Worm (Caenorhabditis elegans) whole organism, mixed stage, embryonic: ENCODE data around the gene atg-13.

Experiments used
- lsy-2 ChIP-seq: fragments of 150-350 bp; optimal IDR thresholded peaks from 2 replicates; lab custom pipeline; 2014; ENCODE audit warnings: missing biosample characterization, missing genetic modification characterization
- mab-5 ChIP-seq: fragments of 150-350 bp; optimal IDR thresholded peaks from 2 replicates; lab custom pipeline; 2014; ENCODE audit warnings: missing biosample characterization, missing genetic modification characterization
- nhr-28 ChIP-seq: fragments of 150-350 bp; optimal IDR thresholded peaks from 2 replicates; lab custom pipeline; 2014; ENCODE audit warnings: missing biosample characterization, missing genetic modification characterization

ce11 chrIII:8158140-8158786, at the start of gene atg-13:
- no peak for TF ChIP-seq mab-5 (tag; lab: Kevin White, UChicago)
- TF ChIP-seq nhr-28 (tag; lab: Kevin White, UChicago) = no peak
- no peak for TF ChIP-seq lsy-2 (tag; lab: Kevin White, UChicago)
